Fruit fly (Drosophila melanogaster) whole organism, prepupa: ENCODE measurements around the gene goe.

ENCODE experiments used
- CG10631 ChIP-seq: fragments of 200-800 bp; sonication (Bioruptor generic); optimal IDR thresholded peaks from 2 replicates; lab custom pipeline; 2016; ENCODE audit warnings: missing biosample characterization, missing genetic modification characterization
- CG11902 ChIP-seq: fragments of 200-800 bp; sonication (Bioruptor generic); optimal IDR thresholded peaks from 3 replicates; lab custom pipeline; 2016; ENCODE audit warnings: missing biosample characterization, missing genetic modification characterization
- CG15336 ChIP-seq: fragments of 200-800 bp; sonication (Bioruptor generic); IDR thresholded peaks from 2 replicates; pipeline ENCODE4 v1.3.6; 2022; ENCODE audit warnings: missing biosample characterization, missing genetic modification characterization
- CG1621 ChIP-seq: fragments of 200-800 bp; sonication (Bioruptor generic); optimal IDR thresholded peaks from 3 replicates; lab custom pipeline; 2018; ENCODE audit warnings: missing biosample characterization, mild to moderate bottlenecking, missing genetic modification characterization
- CG16779 ChIP-seq: fragments of 200-800 bp; sonication (Bioruptor generic); optimal IDR thresholded peaks from 3 replicates; lab custom pipeline; 2017; ENCODE audit warnings: missing biosample characterization, mild to moderate bottlenecking, missing genetic modification characterization
- CG31627 ChIP-seq: fragments of 200-800 bp; sonication (Bioruptor generic); optimal IDR thresholded peaks from 3 replicates; lab custom pipeline; 2016; ENCODE audit warnings: missing biosample characterization, missing genetic modification characterization
- CG32006 ChIP-seq: fragments of 200-800 bp; sonication (Bioruptor generic); optimal IDR thresholded peaks from 3 replicates; lab custom pipeline; 2017; ENCODE audit warnings: missing biosample characterization, mild to moderate bottlenecking, missing genetic modification characterization
- CG34406 ChIP-seq: fragments of 200-800 bp; sonication (Bioruptor generic); optimal IDR thresholded peaks from 3 replicates; lab custom pipeline; 2016; ENCODE audit warnings: missing biosample characterization, missing genetic modification characterization
- CG4318 ChIP-seq: fragments of 200-800 bp; sonication (Bioruptor generic); optimal IDR thresholded peaks from 3 replicates; lab custom pipeline; 2017; ENCODE audit warnings: missing biosample characterization, mild to moderate bottlenecking, missing genetic modification characterization
- CG6276 ChIP-seq: fragments of 200-800 bp; sonication (Bioruptor generic); optimal IDR thresholded peaks from 2 replicates; lab custom pipeline; 2017; ENCODE audit warnings: missing biosample characterization, mild to moderate bottlenecking, missing genetic modification characterization
- CG6808 ChIP-seq: fragments of 200-800 bp; sonication (Bioruptor generic); optimal IDR thresholded peaks from 3 replicates; lab custom pipeline; 2017; ENCODE audit warnings: missing biosample characterization, missing genetic modification characterization, mild to moderate bottlenecking, moderate library complexity, missing genetic modification reagents
- CG6854 ChIP-seq: fragments of 200-800 bp; sonication (Bioruptor generic); optimal IDR thresholded peaks from 2 replicates; lab custom pipeline; 2017; ENCODE audit warnings: missing biosample characterization, mild to moderate bottlenecking, missing genetic modification characterization
- CG8119 ChIP-seq: fragments of 200-800 bp; sonication (Bioruptor generic); IDR thresholded peaks from 3 replicates; pipeline ENCODE4 v1.3.6; 2022; ENCODE audit warnings: missing biosample characterization, missing genetic modification characterization
- CG8319 ChIP-seq: fragments of 200-800 bp; sonication (Bioruptor generic); optimal IDR thresholded peaks from 3 replicates; lab custom pipeline; 2016; ENCODE audit warnings: missing biosample characterization, missing genetic modification characterization
- CG8632 ChIP-seq: fragments of 200-800 bp; sonication (Bioruptor generic); optimal IDR thresholded peaks from 3 replicates; lab custom pipeline; 2016; ENCODE audit warnings: missing biosample characterization, missing genetic modification characterization
- CG9139 ChIP-seq: fragments of 200-800 bp; sonication (Bioruptor generic); optimal IDR thresholded peaks from 3 replicates; lab custom pipeline; 2017; ENCODE audit warnings: missing biosample characterization, mild to moderate bottlenecking, missing genetic modification characterization
- Eip75B ChIP-seq: fragments of 200-800 bp; sonication (Bioruptor generic); optimal IDR thresholded peaks from 3 replicates; lab custom pipeline; 2016; ENCODE audit warnings: missing biosample characterization, missing genetic modification characterization
- Eip78C ChIP-seq: fragments of 200-800 bp; sonication (Bioruptor generic); peaks from one replicate; lab custom pipeline; 2016; ENCODE audit warnings: missing biosample characterization, missing genetic modification characterization
- Ets96B ChIP-seq: fragments of 200-800 bp; optimal IDR thresholded peaks from 2 replicates; lab custom pipeline; 2019; ENCODE audit warnings: missing biosample characterization, mild to moderate bottlenecking, missing genetic modification characterization, moderate library complexity
- Gug ChIP-seq: fragments of 200-800 bp; sonication (Bioruptor generic); IDR thresholded peaks from 2 replicates; pipeline ENCODE4 v1.3.6; 2022; ENCODE audit warnings: missing biosample characterization, missing genetic modification characterization
- Hr38 ChIP-seq: sonication (Bioruptor generic); optimal IDR thresholded peaks from 2 replicates; lab custom pipeline; 2016; ENCODE audit warnings: missing biosample characterization, missing genetic modification characterization
- Hr39 ChIP-seq: fragments of 200-800 bp; sonication (Bioruptor generic); optimal IDR thresholded peaks from 2 replicates; lab custom pipeline; 2016; ENCODE audit warnings: missing biosample characterization, missing genetic modification characterization
- Hr4 ChIP-seq: fragments of 200-800 bp; sonication (Bioruptor generic); optimal IDR thresholded peaks from 3 replicates; lab custom pipeline; 2016; ENCODE audit warnings: missing biosample characterization, missing genetic modification characterization
- Met ChIP-seq: fragments of 200-800 bp; sonication (Bioruptor generic); optimal IDR thresholded peaks from 3 replicates; lab custom pipeline; 2016; ENCODE audit warnings: missing biosample characterization, missing genetic modification characterization
- OdsH ChIP-seq: fragments of 200-800 bp; sonication (Bioruptor generic); optimal IDR thresholded peaks from 3 replicates; lab custom pipeline; 2016; ENCODE audit warnings: missing biosample characterization, missing genetic modification characterization
- Smox ChIP-seq: fragments of 200-800 bp; sonication (Bioruptor generic); optimal IDR thresholded peaks from 3 replicates; lab custom pipeline; 2016; ENCODE audit warnings: missing biosample characterization, missing genetic modification characterization
- Sox14 ChIP-seq: fragments of 200-800 bp; sonication (Bioruptor generic); optimal IDR thresholded peaks from 3 replicates; lab custom pipeline; 2016; ENCODE audit warnings: missing biosample characterization, missing genetic modification characterization
- Sox15 ChIP-seq: fragments of 200-800 bp; sonication (Bioruptor generic); optimal IDR thresholded peaks from 3 replicates; lab custom pipeline; 2016; ENCODE audit warnings: missing biosample characterization, missing genetic modification characterization
- acj6 ChIP-seq: fragments of 200-800 bp; sonication (Bioruptor generic); optimal IDR thresholded peaks from 3 replicates; lab custom pipeline; 2016; ENCODE audit warnings: missing biosample characterization, missing genetic modification characterization
- cyc ChIP-seq: fragments of 200-800 bp; sonication (Bioruptor generic); optimal IDR thresholded peaks from 3 replicates; lab custom pipeline; 2016; ENCODE audit warnings: missing biosample characterization, missing genetic modification characterization
- eg ChIP-seq: fragments of 200-800 bp; sonication (Bioruptor generic); IDR thresholded peaks from 3 replicates; pipeline ENCODE4 v1.3.6; 2022; ENCODE audit warnings: missing biosample characterization, missing genetic modification characterization
- fd59A ChIP-seq: fragments of 200-800 bp; sonication (Bioruptor generic); optimal IDR thresholded peaks from 2 replicates; lab custom pipeline; 2017; ENCODE audit warnings: missing biosample characterization, mild to moderate bottlenecking, missing genetic modification characterization, missing genetic modification reagents
- fd85E ChIP-seq: fragments of 200-800 bp; sonication (Bioruptor generic); optimal IDR thresholded peaks from 3 replicates; lab custom pipeline; 2016; ENCODE audit warnings: missing biosample characterization, missing genetic modification characterization
- spab ChIP-seq: fragments of 200-800 bp; sonication (Bioruptor generic); optimal IDR thresholded peaks from 2 replicates; lab custom pipeline; 2017; ENCODE audit warnings: missing biosample characterization, mild to moderate bottlenecking, missing genetic modification characterization, missing genetic modification reagents
- svp ChIP-seq: fragments of 200-800 bp; sonication (Bioruptor generic); peaks from one replicate; lab custom pipeline; 2016; ENCODE audit warnings: missing biosample characterization, missing genetic modification characterization
- vri ChIP-seq: fragments of 200-800 bp; sonication (Bioruptor generic); optimal IDR thresholded peaks from 3 replicates; lab custom pipeline; 2016; ENCODE audit warnings: missing biosample characterization, mild to moderate bottlenecking, missing genetic modification characterization

goe gene

DNA sequence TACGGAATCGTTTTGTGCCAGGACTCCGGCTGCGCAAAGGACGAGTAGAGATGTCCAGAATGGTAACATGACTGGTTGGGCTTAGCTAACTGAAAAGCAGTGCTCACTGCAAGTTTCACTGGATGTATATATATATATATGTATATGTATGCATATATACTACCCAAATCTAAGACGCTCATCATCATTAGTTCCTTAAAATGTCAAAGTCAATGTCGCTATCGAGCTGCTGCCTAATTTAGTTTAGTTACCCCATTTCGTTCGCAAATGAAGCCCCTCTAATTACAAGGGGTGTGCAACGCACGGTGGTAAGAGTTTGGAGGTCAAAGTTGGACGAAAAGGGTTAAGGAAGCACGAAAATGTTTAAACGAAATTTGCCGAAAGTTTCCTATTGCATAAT lies 51.6 kb downstream of the goe start, which contains the start of gene CG9676:
Gene CG9676 (minus strand): TSS at position 101 of the 400 bp plus-strand sequence.
- no peak for TF ChIP-seq Eip78C

DNA sequence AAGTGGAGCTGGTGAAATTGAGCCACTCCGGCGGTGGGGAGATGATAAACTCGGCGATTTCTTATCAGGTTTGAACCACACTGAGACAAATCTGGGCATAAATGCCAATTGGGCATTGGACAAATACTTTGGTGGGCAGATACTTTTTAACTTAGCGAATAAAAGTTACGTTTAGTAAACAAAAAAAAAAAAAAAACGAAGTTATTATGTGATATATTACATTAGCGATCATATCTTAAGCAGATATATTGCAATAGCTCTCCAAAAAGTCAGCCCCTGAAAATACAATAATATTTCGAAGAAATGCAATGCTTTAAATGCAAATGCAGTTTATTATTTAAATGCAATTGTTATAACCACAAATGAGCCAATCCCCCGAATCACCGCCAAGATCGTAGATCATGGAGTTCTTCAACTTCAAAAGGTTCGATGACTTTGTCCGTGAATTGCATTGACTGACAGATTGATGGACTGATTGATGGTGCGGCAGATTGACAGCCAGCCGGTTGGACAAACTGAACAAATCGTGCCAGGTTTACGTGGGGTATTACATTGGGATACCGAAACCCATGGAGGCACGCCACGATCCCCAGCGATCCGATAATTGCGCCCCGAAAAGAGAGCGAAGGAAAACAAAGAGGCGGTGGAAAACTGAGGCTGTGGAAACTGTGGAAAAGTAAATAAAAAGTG lies 53.7 kb downstream of the goe start:
- TF ChIP-seq CG6276 (GFP tag; lab: Kevin White, UChicago): no peak
- no peak for TF ChIP-seq Sox15 (GFP tag; lab: Kevin White, UChicago)
- peak; percentile 36 for TF ChIP-seq Hr4 (GFP tag; lab: Kevin White, UChicago)
- TF ChIP-seq Ets96B (tag; lab: Kevin White, UChicago): no peak
- 0 out of 2 replicates have a peak, but pooled peaks have one; percentile 19 for TF ChIP-seq CG15336 (GFP tag; lab: Robert Waterston, UW)
- peak; percentile 46 for TF ChIP-seq svp (GFP tag; lab: Kevin White, UChicago)
- TF ChIP-seq CG31627 (GFP tag; lab: Kevin White, UChicago): no peak
- TF ChIP-seq CG32006: peak; percentile 50
- TF ChIP-seq CG4318 (GFP tag; lab: Kevin White, UChicago): peak; percentile 11
- TF ChIP-seq Eip78C: peak; percentile 52

DNA sequence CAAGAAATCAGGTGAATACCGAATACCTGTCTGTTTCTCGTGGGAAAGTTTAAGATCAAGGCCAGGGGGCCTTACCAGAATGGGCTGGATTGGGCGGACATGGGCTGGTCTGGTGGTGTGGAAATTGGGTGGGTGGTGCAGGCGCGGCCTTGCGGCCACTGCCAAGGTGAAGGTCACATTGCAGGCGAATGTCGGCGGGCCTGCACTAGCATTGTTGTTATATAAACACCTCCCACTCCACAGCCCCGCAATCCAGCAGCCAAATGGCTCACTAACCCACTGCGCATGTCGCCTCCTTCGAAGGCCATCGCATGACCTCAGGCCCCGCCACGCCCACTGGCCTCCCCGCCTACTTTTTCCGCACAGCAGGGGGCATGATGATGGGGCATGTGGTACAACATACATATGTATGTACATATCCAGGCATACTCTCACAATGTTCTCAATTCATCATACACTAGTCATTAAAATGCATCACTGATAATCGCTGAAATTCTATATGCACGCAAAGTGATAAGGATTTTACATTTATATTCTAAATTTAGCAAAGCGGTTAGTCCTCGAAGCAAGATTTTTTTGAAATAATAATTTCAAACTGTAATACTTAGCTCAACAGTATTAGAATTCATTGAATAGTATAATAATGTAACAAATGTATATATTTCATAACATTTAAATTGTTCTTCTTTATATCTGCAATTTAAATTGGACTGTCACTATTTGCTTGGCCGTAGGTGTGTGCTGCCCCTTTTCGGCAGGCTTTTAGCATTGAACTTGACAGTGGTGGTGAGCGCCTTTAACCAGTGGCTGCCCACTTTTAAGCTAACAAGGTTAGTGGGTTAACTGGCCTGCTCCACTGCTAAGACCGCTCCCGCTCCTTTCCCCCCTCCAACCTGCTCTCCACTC lies 54.8 kb downstream of the goe start:
- no peak for TF ChIP-seq eg (GFP tag; lab: Robert Waterston, UW)
- no peak for TF ChIP-seq fd59A (GFP tag; lab: Kevin White, UChicago)
- TF ChIP-seq CG8119 (GFP tag; lab: Robert Waterston, UW): no peak
- TF ChIP-seq Hr39: no peak
- peak; percentile 69 for TF ChIP-seq CG32006
- TF ChIP-seq CG11902: no peak
- TF ChIP-seq Sox14 (GFP tag; lab: Kevin White, UChicago): no peak
- peak; percentile 13 for TF ChIP-seq Hr4 (GFP tag; lab: Kevin White, UChicago)
- TF ChIP-seq CG1621 (tag; lab: Kevin White, UChicago): no peak
- no peak for TF ChIP-seq cyc (GFP tag; lab: Kevin White, UChicago)
- TF ChIP-seq CG15336 (GFP tag; lab: Robert Waterston, UW): peak; percentile 18; the same call in 1 of the 2 replicates
- TF ChIP-seq CG31627 (GFP tag; lab: Kevin White, UChicago): no peak
- peak; percentile 4 for TF ChIP-seq OdsH (GFP tag; lab: Kevin White, UChicago)
- no peak for TF ChIP-seq Gug (GFP tag; lab: Robert Waterston, UW)
- peak; percentile 8 for TF ChIP-seq CG4318 (GFP tag; lab: Kevin White, UChicago)
- TF ChIP-seq acj6 (GFP tag; lab: Kevin White, UChicago): no peak
- TF ChIP-seq Smox (GFP tag; lab: Kevin White, UChicago): no peak
- TF ChIP-seq Eip78C: peak; percentile 66
- no peak for TF ChIP-seq CG6808 (GFP tag; lab: Kevin White, UChicago)
- no peak for TF ChIP-seq CG6854 (GFP tag; lab: Kevin White, UChicago)
- no peak for TF ChIP-seq spab
- no peak for TF ChIP-seq CG9139 (GFP tag; lab: Kevin White, UChicago)
- TF ChIP-seq CG8632: no peak
- no peak for TF ChIP-seq vri
- TF ChIP-seq fd85E (GFP tag; lab: Kevin White, UChicago): no peak
- no peak for TF ChIP-seq Hr38 (GFP tag; lab: Kevin White, UChicago)
- peak; percentile 33 for TF ChIP-seq svp (GFP tag; lab: Kevin White, UChicago)
- no peak for TF ChIP-seq Met
- no peak for TF ChIP-seq CG34406 (GFP tag; lab: Kevin White, UChicago)
- TF ChIP-seq CG16779 (tag; lab: Kevin White, UChicago): no peak
- peak; percentile 5 for TF ChIP-seq Eip75B (GFP tag; lab: Kevin White, UChicago)
- no peak for TF ChIP-seq CG10631
- no peak for TF ChIP-seq CG8319 (GFP tag; lab: Kevin White, UChicago)
